Worm (Caenorhabditis elegans) whole organism, early embryonic: ENCODE results near the gene gcy-23.

Source experiments
- B0310.2 ChIP-seq: sonication (generic microtip); optimal IDR thresholded peaks from 2 replicates; lab custom pipeline; 2016; ENCODE audit warnings: mild to moderate bottlenecking, missing genetic modification characterization, missing compliant biosample characterization
- F13C5.2 ChIP-seq: sonication (generic microtip); optimal IDR thresholded peaks from 2 replicates; lab custom pipeline; 2017; ENCODE audit warnings: mild to moderate bottlenecking, missing genetic modification characterization, inconsistent platforms, missing compliant biosample characterization
- aly-1 ChIP-seq: sonication (generic microtip); optimal IDR thresholded peaks from 2 replicates; lab custom pipeline; 2016; ENCODE audit warnings: missing genetic modification characterization, missing compliant biosample characterization
- ama-1 ChIP-seq: fragments of 150-350 bp; optimal IDR thresholded peaks from 2 replicates; lab custom pipeline; 2014
- ceh-13 ChIP-seq: fragments of 200-800 bp; sonication (Bioruptor generic); optimal IDR thresholded peaks from 2 replicates; lab custom pipeline; 2018; ENCODE audit warnings: mild to moderate bottlenecking, missing genetic modification characterization, missing compliant biosample characterization
- ceh-36 ChIP-seq: sonication (generic microtip); optimal IDR thresholded peaks from 2 replicates; lab custom pipeline; 2016; ENCODE audit warnings: missing genetic modification characterization, inconsistent platforms, missing compliant biosample characterization
- ets-7 ChIP-seq: sonication (generic microtip); optimal IDR thresholded peaks from 2 replicates; lab custom pipeline; 2016; ENCODE audit warnings: missing genotype, missing genetic modification characterization, missing compliant biosample characterization
- flt-1 ChIP-seq: fragments of 200-800 bp; sonication (Bioruptor generic); IDR thresholded peaks from 2 replicates; pipeline ENCODE4 v1.3.6; 2022; ENCODE audit warnings: missing genetic modification characterization, missing compliant biosample characterization
- hmbx-1 ChIP-seq: sonication (generic microtip); optimal IDR thresholded peaks from 2 replicates; lab custom pipeline; 2016; ENCODE audit warnings: mild to moderate bottlenecking, missing genetic modification characterization, missing compliant biosample characterization
- hmg-4 ChIP-seq: fragments of 200-800 bp; sonication (Bioruptor generic); optimal IDR thresholded peaks from 2 replicates; lab custom pipeline; 2018; ENCODE audit warnings: mild to moderate bottlenecking, missing genetic modification characterization, missing compliant biosample characterization
- hnd-1 ChIP-seq: sonication (generic microtip); optimal IDR thresholded peaks from 2 replicates; lab custom pipeline; 2016; ENCODE audit warnings: missing genetic modification characterization, missing compliant biosample characterization
- pes-1 ChIP-seq: fragments of 200-800 bp; sonication (Bioruptor generic); IDR thresholded peaks from 2 replicates; pipeline ENCODE4 v1.3.6; 2022; ENCODE audit warnings: missing genetic modification reagents, missing genetic modification characterization, missing compliant biosample characterization
- scrt-1 ChIP-seq: fragments of 200-800 bp; sonication (Bioruptor generic); IDR thresholded peaks from 2 replicates; pipeline ENCODE4 v1.3.6; 2022; ENCODE audit warnings: missing genetic modification characterization, missing compliant biosample characterization
- sea-1 ChIP-seq: fragments of 200-800 bp; sonication (Bioruptor generic); conservative IDR thresholded peaks from 2 replicates; pipeline ENCODE4 v1.3.6; 2022; ENCODE audit warnings: missing genetic modification characterization, missing compliant biosample characterization
- tbx-11 ChIP-seq: fragments of 200-800 bp; sonication (Bioruptor generic); IDR thresholded peaks from 2 replicates; pipeline ENCODE4 v1.3.6; 2022; ENCODE audit warnings: missing genetic modification characterization, missing compliant biosample characterization
- tbx-37 ChIP-seq: fragments of 200-800 bp; sonication (Bioruptor generic); conservative IDR thresholded peaks from 2 replicates; pipeline ENCODE4 v1.3.6; 2022; ENCODE audit warnings: missing genetic modification reagents, missing genetic modification characterization, missing compliant biosample characterization
- tra-4 ChIP-seq: sonication (generic microtip); optimal IDR thresholded peaks from 2 replicates; lab custom pipeline; 2017; ENCODE audit warnings: missing genetic modification characterization, missing compliant biosample characterization

Gene gcy-23

DNA sequence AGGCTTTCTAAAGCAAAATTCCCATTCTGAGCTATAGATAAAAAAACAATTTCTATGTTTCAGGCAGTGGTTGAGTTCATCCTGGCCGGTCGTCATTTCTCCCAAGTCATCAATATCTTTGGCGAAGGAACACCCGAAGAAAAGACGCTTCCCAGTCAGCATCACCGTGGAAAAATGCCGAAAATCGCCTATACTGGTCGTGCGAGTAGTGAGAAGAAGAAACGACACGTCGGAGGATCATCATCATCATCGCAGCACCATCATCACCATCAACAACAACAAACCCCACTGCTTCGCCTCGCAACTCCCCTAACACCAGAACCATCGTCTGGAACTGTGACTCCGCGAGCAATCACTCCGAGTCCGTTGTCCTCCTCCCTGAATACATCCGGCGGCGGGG lies 37.6 kb downstream of the gcy-23 start:
- TF ChIP-seq scrt-1 (GFP tag; lab: Robert Waterston, UW) (no peak), hnd-1 (no peak), ets-7 (tag; lab: Kevin White, UChicago) (no peak), tra-4 (tag; lab: Kevin White, UChicago) (no peak), tbx-11 (no peak)

DNA sequence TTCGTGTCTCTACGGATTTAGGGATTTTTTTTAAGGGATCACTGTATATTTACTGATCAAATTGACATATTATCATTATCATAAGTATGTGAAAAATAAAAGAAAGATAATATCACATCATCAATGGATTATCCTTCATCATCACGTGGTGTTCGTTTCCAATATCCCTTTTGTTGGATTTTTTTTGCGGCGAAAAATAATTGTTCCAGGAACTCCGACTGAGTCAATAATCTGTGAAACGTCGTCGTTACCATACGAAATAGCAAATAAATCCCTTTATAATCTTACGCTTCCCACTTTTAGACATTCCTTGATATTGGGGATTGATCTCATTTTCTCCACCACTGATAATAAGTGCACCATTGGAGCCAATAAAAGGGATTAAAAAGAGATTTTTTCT lies 39.1 kb downstream of the gcy-23 start:
- TF ChIP-seq scrt-1 (GFP tag; lab: Robert Waterston, UW), result no peak
- no peak for TF ChIP-seq sea-1
- no peak for TF ChIP-seq ets-7 (tag; lab: Kevin White, UChicago)
- TF ChIP-seq ceh-13 (GFP tag; lab: Kevin White, UChicago), result no peak

- TF ChIP-seq hmg-4 (GFP tag; lab: Kevin White, UChicago) (no peak), tbx-11 (no peak), F13C5.2 (no peak), ceh-36 (no peak), hnd-1 (no peak), aly-1 (tag; lab: Kevin White, UChicago) (no peak)
Observed at ce11 chrIV:3246873-3247272, 42.3 kb downstream of the gcy-23 start.

DNA sequence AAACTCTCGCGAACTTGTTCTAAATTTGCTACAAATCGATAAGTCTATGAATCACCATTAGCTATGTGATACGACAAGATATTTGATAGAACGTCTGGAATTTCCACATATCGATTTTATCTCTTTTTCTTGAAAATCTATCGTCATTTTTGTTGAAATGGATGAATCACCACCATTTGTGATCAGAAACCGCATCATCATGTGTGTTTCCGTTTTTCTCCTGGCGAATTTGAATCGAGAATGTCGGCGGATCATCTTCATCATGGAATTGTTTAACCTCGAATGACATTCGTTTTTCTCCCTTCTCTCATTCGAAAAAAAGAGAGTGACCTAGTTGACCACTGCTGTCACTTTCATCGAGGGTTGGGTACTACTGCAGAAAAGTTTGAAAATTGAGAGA lies 54.9 kb downstream of the gcy-23 start:
- no peak for TF ChIP-seq ama-1 (lab: Kevin White, UChicago)
- TF ChIP-seq hmbx-1 (tag; lab: Kevin White, UChicago), result no peak
- no peak for TF ChIP-seq pes-1 (GFP tag; lab: Robert Waterston, UW)
- no peak for TF ChIP-seq tbx-11
- TF ChIP-seq sea-1, result no peak

- TF ChIP-seq ets-7 (tag; lab: Kevin White, UChicago) (no peak), aly-1 (tag; lab: Kevin White, UChicago) (peak; percentile 84), flt-1 (GFP tag; lab: Robert Waterston, UW) (no peak), hmg-4 (GFP tag; lab: Kevin White, UChicago) (no peak), tbx-11 (no peak), ama-1 (lab: Kevin White, UChicago) (peak; percentile 25), tbx-37 (no peak), tra-4 (tag; lab: Kevin White, UChicago) (no peak), B0310.2 (tag; lab: Kevin White, UChicago) (no peak), pes-1 (GFP tag; lab: Robert Waterston, UW) (no peak), scrt-1 (GFP tag; lab: Robert Waterston, UW) (peak; percentile 6; the same call in 1 of the 2 replicates), F13C5.2 (no peak), sea-1 (no peak), ceh-13 (GFP tag; lab: Kevin White, UChicago) (no peak)
Observed at ce11 chrIV:3233429-3233885, 55.7 kb downstream of the gcy-23 start.
